Fruit fly (Drosophila melanogaster) whole organism, embryonic: Measurements from ENCODE around the gene RNF220.
A peak's percentile ranks its signal among the peaks of the same experiment; 100 is the strongest.

ENCODE experiments used
- Atf-2 ChIP-seq: fragments of 200-800 bp; sonication (Bioruptor generic); optimal IDR thresholded peaks from 2 replicates; lab custom pipeline; 2016; ENCODE audit warnings: missing biosample characterization, missing genetic modification characterization
- Atf6 ChIP-seq: fragments of 200-800 bp; sonication (Bioruptor generic); IDR thresholded peaks from 2 replicates; pipeline ENCODE4 v1.3.6; 2022; ENCODE audit warnings: missing biosample characterization, missing genetic modification characterization
- Bteb2 ChIP-seq: fragments of 200-800 bp; sonication (Bioruptor generic); optimal IDR thresholded peaks from 2 replicates; lab custom pipeline; 2016; ENCODE audit warnings: missing biosample characterization, missing genetic modification characterization
- CG10543 ChIP-seq: fragments of 200-800 bp; sonication (Bioruptor generic); optimal IDR thresholded peaks from 3 replicates; lab custom pipeline; 2017; ENCODE audit warnings: missing biosample characterization, mild to moderate bottlenecking, missing genetic modification characterization, moderate library complexity
- CG12942 ChIP-seq: fragments of 200-800 bp; sonication (Bioruptor generic); optimal IDR thresholded peaks from 3 replicates; lab custom pipeline; 2016; ENCODE audit warnings: missing biosample characterization, missing genetic modification characterization
- CG1529 ChIP-seq: fragments of 200-800 bp; sonication (Bioruptor generic); optimal IDR thresholded peaks from 3 replicates; lab custom pipeline; 2018; ENCODE audit warnings: missing biosample characterization, missing genetic modification characterization
- CG1792 ChIP-seq: fragments of 200-800 bp; sonication (Bioruptor generic); optimal IDR thresholded peaks from 2 replicates; lab custom pipeline; 2016; ENCODE audit warnings: missing biosample characterization, missing genetic modification characterization
- CG2116 ChIP-seq: fragments of 200-800 bp; sonication (Bioruptor generic); optimal IDR thresholded peaks from 3 replicates; lab custom pipeline; 2018; ENCODE audit warnings: missing biosample characterization, mild to moderate bottlenecking, missing genetic modification characterization
- CG7271 ChIP-seq: fragments of 200-800 bp; sonication (Bioruptor generic); optimal IDR thresholded peaks from 2 replicates; lab custom pipeline; 2018; ENCODE audit warnings: missing biosample characterization, mild to moderate bottlenecking, missing genetic modification characterization, moderate library complexity
- CG7963 ChIP-seq: fragments of 200-800 bp; sonication (Bioruptor generic); IDR thresholded peaks from 3 replicates; pipeline ENCODE4 v1.3.6; 2022; ENCODE audit warnings: missing biosample characterization, missing genetic modification characterization; ENCODE audit not compliant: partially characterized antibody
- CG7987 ChIP-seq: fragments of 200-800 bp; sonication (Bioruptor generic); optimal IDR thresholded peaks from 2 replicates; lab custom pipeline; 2018; ENCODE audit warnings: missing biosample characterization, mild to moderate bottlenecking, missing genetic modification characterization, moderate library complexity
- CG8944 ChIP-seq: fragments of 200-800 bp; sonication (Bioruptor generic); optimal IDR thresholded peaks from 3 replicates; lab custom pipeline; 2016; ENCODE audit warnings: missing biosample characterization, missing genetic modification characterization
- CG9437 ChIP-seq: fragments of 200-800 bp; sonication (Bioruptor generic); optimal IDR thresholded peaks from 2 replicates; lab custom pipeline; 2018; ENCODE audit warnings: missing biosample characterization, mild to moderate bottlenecking, missing genetic modification characterization
- Chrac-16 ChIP-seq: fragments of 200-800 bp; sonication (Bioruptor generic); optimal IDR thresholded peaks from 3 replicates; lab custom pipeline; 2016; ENCODE audit warnings: missing biosample characterization, missing genetic modification characterization
- CoRest ChIP-seq: fragments of 200-800 bp; sonication (Bioruptor generic); optimal IDR thresholded peaks from 3 replicates; lab custom pipeline; 2018; ENCODE audit warnings: missing biosample characterization, mild to moderate bottlenecking, missing genetic modification characterization, moderate library complexity
- Dbx ChIP-seq: fragments of 200-800 bp; sonication (Bioruptor generic); IDR thresholded peaks from 3 replicates; pipeline ENCODE4 v1.3.6; 2022; ENCODE audit warnings: missing biosample characterization, missing genetic modification characterization
- Deaf1 ChIP-seq: fragments of 200-800 bp; optimal IDR thresholded peaks from 3 replicates; lab custom pipeline; 2019; ENCODE audit warnings: missing biosample characterization, mild to moderate bottlenecking, missing genetic modification characterization, moderate library complexity
- Fer3 ChIP-seq: fragments of 200-800 bp; sonication (Bioruptor generic); optimal IDR thresholded peaks from 2 replicates; lab custom pipeline; 2018; ENCODE audit warnings: missing biosample characterization, mild to moderate bottlenecking, missing genetic modification characterization, moderate library complexity
- Gsc ChIP-seq: fragments of 200-800 bp; sonication (Bioruptor generic); IDR thresholded peaks from 2 replicates; pipeline ENCODE4 v1.3.6; 2022; ENCODE audit warnings: missing biosample characterization, missing genetic modification characterization
- HLH3B ChIP-seq: fragments of 200-800 bp; sonication (Bioruptor generic); IDR thresholded peaks from 2 replicates; pipeline ENCODE4 v1.3.6; 2022; ENCODE audit warnings: missing biosample characterization, missing genetic modification characterization
- HLH54F ChIP-seq: fragments of 200-800 bp; sonication (Bioruptor generic); optimal IDR thresholded peaks from 3 replicates; lab custom pipeline; 2016; ENCODE audit warnings: missing biosample characterization, missing genetic modification characterization
- Hmr ChIP-seq: fragments of 200-800 bp; sonication (Bioruptor generic); optimal IDR thresholded peaks from 3 replicates; lab custom pipeline; 2017; ENCODE audit warnings: mild to moderate bottlenecking, missing biosample characterization, missing genetic modification reagents, missing genetic modification characterization
- Hr78 ChIP-seq, 2 experiments: fragments of 200-800 bp in 1 of 2; fragments of >200 bp in 1 of 2; sonication (Bioruptor generic) in 1 of 2; optimal IDR thresholded peaks; 2 replicates each; lab custom pipeline; 2017 to 2019; ENCODE audit warnings: missing biosample characterization in 2 of 2, missing genetic modification characterization in 2 of 2, mild to moderate bottlenecking in 1 of 2, moderate library complexity in 1 of 2
- Ravus ChIP-seq: fragments of 200-800 bp; sonication (Bioruptor generic); IDR thresholded peaks from 2 replicates; pipeline ENCODE4 v1.3.6; 2022; ENCODE audit warnings: missing biosample characterization, missing genetic modification characterization
- Sox100B ChIP-seq: fragments of 200-800 bp; sonication (Bioruptor generic); optimal IDR thresholded peaks from 3 replicates; lab custom pipeline; 2018; ENCODE audit warnings: missing biosample characterization, mild to moderate bottlenecking, missing genetic modification characterization
- Taf1 ChIP-seq: fragments of 200-800 bp; sonication (Bioruptor generic); IDR thresholded peaks from 2 replicates; pipeline ENCODE4 v1.3.6; 2022; ENCODE audit warnings: missing biosample characterization, missing genetic modification characterization
- chinmo ChIP-seq: fragments of 200-800 bp; sonication (Bioruptor generic); IDR thresholded peaks from 4 replicates; pipeline ENCODE4 v1.3.6; 2022; ENCODE audit warnings: missing biosample characterization, missing genetic modification characterization; ENCODE audit not compliant: partially characterized antibody
- dimm ChIP-seq: fragments of 200-800 bp; sonication (Bioruptor generic); IDR thresholded peaks from 2 replicates; pipeline ENCODE4 v1.3.6; 2022; ENCODE audit warnings: missing biosample characterization, missing genetic modification characterization
- dm ChIP-seq: fragments of 200-800 bp; sonication (Bioruptor generic); optimal IDR thresholded peaks from 3 replicates; lab custom pipeline; 2016; ENCODE audit warnings: missing biosample characterization, missing genetic modification characterization
- ewg ChIP-seq: fragments of 200-800 bp; sonication (Bioruptor generic); optimal IDR thresholded peaks from 3 replicates; lab custom pipeline; 2017; ENCODE audit warnings: mild to moderate bottlenecking, missing biosample characterization, missing genetic modification reagents, missing genetic modification characterization
- eyg ChIP-seq: fragments of 200-800 bp; sonication (Bioruptor generic); optimal IDR thresholded peaks from 3 replicates; lab custom pipeline; 2016; ENCODE audit warnings: missing biosample characterization, missing genetic modification characterization
- gce ChIP-seq: fragments of 200-800 bp; sonication (Bioruptor generic); IDR thresholded peaks from 3 replicates; pipeline ENCODE4 v1.3.6; 2022; ENCODE audit warnings: missing biosample characterization, missing genetic modification characterization
- ham ChIP-seq: fragments of 200-800 bp; sonication (Bioruptor generic); IDR thresholded peaks from 2 replicates; pipeline ENCODE4 v1.3.6; 2022; ENCODE audit warnings: missing biosample characterization, missing genetic modification characterization
- inv ChIP-seq: fragments of 200-800 bp; sonication (Bioruptor generic); IDR thresholded peaks from 2 replicates; pipeline ENCODE4 v1.3.6; 2022; ENCODE audit warnings: missing biosample characterization, missing genetic modification characterization; ENCODE audit not compliant: partially characterized antibody
- jigr1 ChIP-seq: fragments of 200-800 bp; sonication (Bioruptor generic); IDR thresholded peaks from 3 replicates; pipeline ENCODE4 v1.3.6; 2022; ENCODE audit warnings: missing biosample characterization, missing genetic modification characterization
- jing ChIP-seq: fragments of 200-800 bp; sonication (Bioruptor generic); optimal IDR thresholded peaks from 2 replicates; lab custom pipeline; 2018; ENCODE audit warnings: missing biosample characterization, mild to moderate bottlenecking, missing genetic modification characterization
- kni ChIP-seq: fragments of 200-800 bp; sonication (Bioruptor generic); optimal IDR thresholded peaks from 3 replicates; lab custom pipeline; 2017; ENCODE audit warnings: mild to moderate bottlenecking, missing biosample characterization, missing genetic modification reagents, missing genetic modification characterization
- knrl ChIP-seq: fragments of 200-800 bp; sonication (Bioruptor generic); IDR thresholded peaks from 3 replicates; pipeline ENCODE4 v1.3.6; 2022; ENCODE audit warnings: missing biosample characterization, missing genetic modification characterization; ENCODE audit not compliant: partially characterized antibody
- nerfin-1 ChIP-seq: fragments of 200-800 bp; sonication (Bioruptor generic); optimal IDR thresholded peaks from 3 replicates; lab custom pipeline; 2019; ENCODE audit warnings: missing biosample characterization, mild to moderate bottlenecking, missing genetic modification characterization, moderate library complexity
- schlank ChIP-seq: fragments of 200-800 bp; sonication (Bioruptor generic); optimal IDR thresholded peaks from 2 replicates; lab custom pipeline; 2018; ENCODE audit warnings: missing biosample characterization, mild to moderate bottlenecking, missing genetic modification characterization
- sens ChIP-seq: fragments of 200-800 bp; sonication (Bioruptor generic); peaks from one replicate; lab custom pipeline; 2016; ENCODE audit warnings: missing biosample characterization, missing genetic modification characterization
- seq ChIP-seq: fragments of 200-800 bp; sonication (Bioruptor generic); IDR thresholded peaks from 2 replicates; pipeline ENCODE4 v1.3.6; 2022; ENCODE audit warnings: missing biosample characterization, missing genetic modification characterization
- shn ChIP-seq: fragments of 200-800 bp; sonication (Bioruptor generic); optimal IDR thresholded peaks from 3 replicates; lab custom pipeline; 2016; ENCODE audit warnings: missing biosample characterization, missing genetic modification characterization
- tin ChIP-seq: fragments of 200-800 bp; sonication (Bioruptor generic); optimal IDR thresholded peaks from 3 replicates; lab custom pipeline; 2016; ENCODE audit warnings: missing biosample characterization, missing genetic modification characterization
- tio ChIP-seq: fragments of 200-800 bp; sonication (Bioruptor generic); optimal IDR thresholded peaks from 2 replicates; lab custom pipeline; 2017; ENCODE audit warnings: missing biosample characterization, missing genetic modification characterization, inconsistent platforms
- tna ChIP-seq: fragments of 200-800 bp; sonication (Bioruptor generic); IDR thresholded peaks from 2 replicates; pipeline ENCODE4 v1.3.6; 2022; ENCODE audit warnings: missing biosample characterization, missing genetic modification characterization; ENCODE audit not compliant: partially characterized antibody
- unc-4 ChIP-seq: fragments of 200-800 bp; sonication (Bioruptor generic); IDR thresholded peaks from 2 replicates; pipeline ENCODE4 v1.3.6; 2022; ENCODE audit warnings: missing biosample characterization, missing genetic modification characterization; ENCODE audit not compliant: partially characterized antibody
- z ChIP-seq: fragments of 200-800 bp; sonication (Bioruptor generic); IDR thresholded peaks from 3 replicates; pipeline ENCODE4 v1.3.6; 2022; ENCODE audit warnings: missing biosample characterization, missing genetic modification characterization
- zen2 ChIP-seq: fragments of 200-800 bp; sonication (Bioruptor generic); IDR thresholded peaks from 3 replicates; pipeline ENCODE4 v1.3.6; 2022; ENCODE audit warnings: missing biosample characterization, missing genetic modification characterization; ENCODE audit not compliant: partially characterized antibody
- zf30C ChIP-seq: fragments of 200-800 bp; sonication (Bioruptor generic); optimal IDR thresholded peaks from 3 replicates; lab custom pipeline; 2018; ENCODE audit warnings: missing biosample characterization, mild to moderate bottlenecking, missing genetic modification characterization

Gene RNF220

dm6 chr3R:22750534-22750947, 24.3 kb upstream of the RNF220 start, which contains the start of the genes rumi, CG7029 and Usp12-46 (continued):
- peak; percentile 30 for TF ChIP-seq Ravus (GFP tag; lab: Robert Waterston, UW)
- TF ChIP-seq shn (GFP tag; lab: Kevin White, UChicago), result peak; percentile 89
- no peak for TF ChIP-seq tna
- peak; percentile 89 for TF ChIP-seq Chrac-16
- peak; percentile 58 for TF ChIP-seq CG1529
- peak; percentile 76 for TF ChIP-seq dm (GFP tag; lab: Kevin White, UChicago)
- peak; percentile 87 for TF ChIP-seq Atf-2 (GFP tag; lab: Kevin White, UChicago)
- peak; percentile 64 for TF ChIP-seq inv (GFP tag; lab: Robert Waterston, UW)
- TF ChIP-seq knrl, result peak; percentile 78
- no peak for TF ChIP-seq Deaf1
- peak; percentile 57 for TF ChIP-seq CG9437 (GFP tag; lab: Kevin White, UChicago)
- no peak for TF ChIP-seq zf30C (GFP tag; lab: Kevin White, UChicago)
- no peak for TF ChIP-seq Sox100B (GFP tag; lab: Kevin White, UChicago)
- no peak for TF ChIP-seq Hr78 (GFP tag; optimal IDR thresholded peaks at IDR 0.05; lab: Kevin White, UChicago)
- TF ChIP-seq CG7987, result peak; percentile 57
- TF ChIP-seq jing (GFP tag; lab: Kevin White, UChicago), result no peak
- peak; percentile 87 for TF ChIP-seq Atf6 (GFP tag; lab: Robert Waterston, UW)
- peak; percentile 87 for TF ChIP-seq tin (GFP tag; lab: Kevin White, UChicago)
- peak; percentile 25 for TF ChIP-seq kni (GFP tag; lab: Kevin White, UChicago)
- TF ChIP-seq dimm, result no peak
- TF ChIP-seq CG1792 (GFP tag; lab: Kevin White, UChicago), result peak; percentile 57
- peak; percentile 90 for TF ChIP-seq Bteb2 (GFP tag; lab: Kevin White, UChicago)
- peak; percentile 81 for TF ChIP-seq HLH3B
- TF ChIP-seq HLH54F, result peak; percentile 93
- TF ChIP-seq jigr1 (GFP tag; lab: Robert Waterston, UW), result peak; percentile 32; the same call in 1 of the 3 replicates
- peak; percentile 77 for TF ChIP-seq CG10543 (GFP tag; lab: Kevin White, UChicago)
- peak; percentile 58 for TF ChIP-seq CG7271
- peak; percentile 81 for TF ChIP-seq gce (GFP tag; lab: Robert Waterston, UW)
- peak; percentile 78 for TF ChIP-seq nerfin-1
- 0 out of 2 replicates have a peak, but pooled peaks have one; percentile 55 for TF ChIP-seq seq (GFP tag; lab: Robert Waterston, UW)
- TF ChIP-seq ewg (GFP tag; lab: Kevin White, UChicago), result peak; percentile 67
- TF ChIP-seq CG8944, result peak; percentile 91
- TF ChIP-seq Gsc (GFP tag; lab: Robert Waterston, UW), result peak; percentile 55
- TF ChIP-seq chinmo (GFP tag; lab: Robert Waterston, UW), result peak; percentile 86; the same call in 3 of the 4 replicates
- TF ChIP-seq ham (GFP tag; lab: Robert Waterston, UW), result peak; percentile 69; the same call in 1 of the 2 replicates
- TF ChIP-seq CG2116 (GFP tag; lab: Kevin White, UChicago), result peak; percentile 76
- TF ChIP-seq CG12942 (GFP tag; lab: Kevin White, UChicago), result peak; percentile 76
- peak; percentile 87 for TF ChIP-seq Dbx (GFP tag; lab: Robert Waterston, UW)
- peak; percentile 99 for TF ChIP-seq sens
- TF ChIP-seq zen2, result peak; percentile 49; the same call in 1 of the 3 replicates
- peak; percentile 53; the same call in 1 of the 2 replicates for TF ChIP-seq Taf1 (GFP tag; lab: Robert Waterston, UW)
- no peak for TF ChIP-seq z (GFP tag; lab: Robert Waterston, UW)
- TF ChIP-seq Fer3, result peak; percentile 84
- peak; percentile 59 for TF ChIP-seq schlank (tag; lab: Kevin White, UChicago)
- TF ChIP-seq tio (GFP tag; lab: Kevin White, UChicago), result no peak
- TF ChIP-seq eyg (GFP tag; lab: Kevin White, UChicago), result peak; percentile 58
- TF ChIP-seq Hmr (GFP tag; lab: Kevin White, UChicago), result peak; percentile 83
- peak; percentile 82 for TF ChIP-seq unc-4
- 0 out of 3 replicates have a peak, but pooled peaks have one; percentile 62 for TF ChIP-seq CG7963 (GFP tag; lab: Robert Waterston, UW)
- TF ChIP-seq CoRest, result peak; percentile 87
